Worm (Caenorhabditis elegans) whole organism, late embryonic: Measurements from ENCODE around the gene F44E2.4.

Experiments used
- C08G9.2 ChIP-seq: sonication (generic microtip); optimal IDR thresholded peaks from 2 replicates; lab custom pipeline; 2016; ENCODE audit warnings: mild to moderate bottlenecking, missing genetic modification characterization, moderate library complexity, missing compliant biosample characterization
- K02D7.2 ChIP-seq: sonication (generic microtip); optimal IDR thresholded peaks from 2 replicates; lab custom pipeline; 2017; ENCODE audit warnings: mild to moderate bottlenecking, missing genetic modification characterization, missing compliant biosample characterization
- K09A11.1 ChIP-seq: sonication (generic microtip); optimal IDR thresholded peaks from 2 replicates; lab custom pipeline; 2017; ENCODE audit warnings: antibody characterized with exemption, mild to moderate bottlenecking, missing genetic modification characterization, missing compliant biosample characterization; ENCODE audit not compliant: insufficient read depth
- T23F11.4 ChIP-seq: fragments of 200-800 bp; sonication (Bioruptor generic); optimal IDR thresholded peaks from 2 replicates; lab custom pipeline; 2018; ENCODE audit warnings: mild to moderate bottlenecking, missing genetic modification characterization, missing compliant biosample characterization
- ahr-1 ChIP-seq: sonication (generic microtip); optimal IDR thresholded peaks from 2 replicates; lab custom pipeline; 2016; ENCODE audit warnings: missing genetic modification characterization, missing compliant biosample characterization
- ama-1 ChIP-seq: fragments of 150-350 bp; optimal IDR thresholded peaks from 2 replicates; lab custom pipeline; 2014
- ceh-14 ChIP-seq: sonication (generic microtip); optimal IDR thresholded peaks from 2 replicates; lab custom pipeline; 2016; ENCODE audit warnings: missing genotype, missing genetic modification characterization, missing compliant biosample characterization
- ceh-2 ChIP-seq: sonication (generic microtip); optimal IDR thresholded peaks from 2 replicates; lab custom pipeline; 2016; ENCODE audit warnings: missing genotype, missing genetic modification characterization, missing compliant biosample characterization
- ceh-24 ChIP-seq: sonication (generic microtip); optimal IDR thresholded peaks from 2 replicates; lab custom pipeline; 2016; ENCODE audit warnings: mild to moderate bottlenecking, missing genetic modification characterization, missing compliant biosample characterization
- ceh-31 ChIP-seq: sonication (generic microtip); optimal IDR thresholded peaks from 2 replicates; lab custom pipeline; 2016; ENCODE audit warnings: missing genetic modification characterization, missing compliant biosample characterization
- ceh-34 ChIP-seq: sonication (generic microtip); optimal IDR thresholded peaks from 2 replicates; lab custom pipeline; 2016; ENCODE audit warnings: mild to moderate bottlenecking, missing genetic modification characterization, missing compliant biosample characterization
- ceh-45 ChIP-seq: fragments of 200-800 bp; sonication (Bioruptor generic); IDR thresholded peaks from 2 replicates; pipeline ENCODE4 v1.3.6; 2022; ENCODE audit warnings: missing genetic modification reagents, missing genetic modification characterization, missing compliant biosample characterization
- ceh-6 ChIP-seq: fragments of 200-800 bp; sonication (Bioruptor generic); optimal IDR thresholded peaks from 2 replicates; lab custom pipeline; 2018; ENCODE audit warnings: mild to moderate bottlenecking, missing genetic modification characterization, missing compliant biosample characterization
- ceh-9 ChIP-seq: sonication (generic microtip); optimal IDR thresholded peaks from 2 replicates; lab custom pipeline; 2016; ENCODE audit warnings: mild to moderate bottlenecking, missing genetic modification characterization, inconsistent platforms, missing compliant biosample characterization
- che-1 ChIP-seq: sonication (generic microtip); optimal IDR thresholded peaks from 2 replicates; lab custom pipeline; 2016; ENCODE audit warnings: mild to moderate bottlenecking, missing genetic modification characterization, missing compliant biosample characterization
- dmd-4 ChIP-seq: sonication (generic microtip); optimal IDR thresholded peaks from 2 replicates; lab custom pipeline; 2016; ENCODE audit warnings: borderline replicate concordance, missing genetic modification characterization, missing compliant biosample characterization
- elt-2 ChIP-seq: sonication (generic microtip); optimal IDR thresholded peaks from 2 replicates; lab custom pipeline; 2016; ENCODE audit warnings: missing genetic modification reagents, missing genetic modification characterization, missing compliant biosample characterization
- elt-4 ChIP-seq: sonication (generic microtip); optimal IDR thresholded peaks from 2 replicates; lab custom pipeline; 2016; ENCODE audit warnings: missing genetic modification characterization, missing compliant biosample characterization
- ets-4 ChIP-seq: sonication (generic microtip); optimal IDR thresholded peaks from 2 replicates; lab custom pipeline; 2016; ENCODE audit warnings: missing genetic modification characterization, missing compliant biosample characterization
- eyg-1 ChIP-seq: sonication (generic microtip); optimal IDR thresholded peaks from 2 replicates; lab custom pipeline; 2016; ENCODE audit warnings: missing genotype, missing genetic modification characterization, missing compliant biosample characterization
- fax-1 ChIP-seq: sonication (generic microtip); optimal IDR thresholded peaks from 2 replicates; lab custom pipeline; 2016; ENCODE audit warnings: missing genotype, missing genetic modification characterization, missing compliant biosample characterization
- fkh-6 ChIP-seq: sonication (generic microtip); optimal IDR thresholded peaks from 2 replicates; lab custom pipeline; 2016; ENCODE audit warnings: missing genetic modification characterization, missing compliant biosample characterization
- hlh-13 ChIP-seq: fragments of 200-800 bp; sonication (Bioruptor generic); optimal IDR thresholded peaks from 2 replicates; lab custom pipeline; 2018; ENCODE audit warnings: mild to moderate bottlenecking, missing genetic modification characterization, missing compliant biosample characterization
- hlh-15 ChIP-seq: sonication (generic microtip); optimal IDR thresholded peaks from 2 replicates; lab custom pipeline; 2016; ENCODE audit warnings: missing genetic modification characterization, missing compliant biosample characterization
- hlh-30 ChIP-seq: sonication (generic microtip); optimal IDR thresholded peaks from 2 replicates; lab custom pipeline; 2017; ENCODE audit warnings: antibody characterized with exemption, missing genetic modification characterization, missing compliant biosample characterization; ENCODE audit not compliant: insufficient read depth
- hlh-6 ChIP-seq: sonication (generic microtip); optimal IDR thresholded peaks from 2 replicates; lab custom pipeline; 2016; ENCODE audit warnings: missing genotype, missing genetic modification characterization, missing compliant biosample characterization
- hlh-8 ChIP-seq: sonication (generic microtip); optimal IDR thresholded peaks from 2 replicates; lab custom pipeline; 2016; ENCODE audit warnings: missing genotype, missing genetic modification characterization, missing compliant biosample characterization
- lim-6 ChIP-seq: sonication (generic microtip); optimal IDR thresholded peaks from 2 replicates; lab custom pipeline; 2016; ENCODE audit warnings: missing genetic modification characterization, missing compliant biosample characterization
- lin-11 ChIP-seq: fragments of 200-800 bp; sonication (Bioruptor generic); optimal IDR thresholded peaks from 2 replicates; lab custom pipeline; 2018; ENCODE audit warnings: mild to moderate bottlenecking, missing genetic modification characterization, missing compliant biosample characterization
- madf-2 ChIP-seq: sonication (generic microtip); optimal IDR thresholded peaks from 2 replicates; lab custom pipeline; 2017; ENCODE audit warnings: missing genetic modification characterization, missing compliant biosample characterization
- nfya-1 ChIP-seq: sonication (generic microtip); optimal IDR thresholded peaks from 2 replicates; lab custom pipeline; 2017; ENCODE audit warnings: missing genetic modification characterization, mild to moderate bottlenecking, missing compliant biosample characterization, antibody characterized with exemption, moderate library complexity
- nhr-232 ChIP-seq: sonication (generic microtip); optimal IDR thresholded peaks from 2 replicates; lab custom pipeline; 2016; ENCODE audit warnings: missing genetic modification characterization, missing compliant biosample characterization
- npax-4 ChIP-seq: sonication (generic microtip); optimal IDR thresholded peaks from 2 replicates; lab custom pipeline; 2016; ENCODE audit warnings: missing genetic modification characterization, missing compliant biosample characterization
- pag-3 ChIP-seq: sonication (generic microtip); optimal IDR thresholded peaks from 2 replicates; lab custom pipeline; 2016; ENCODE audit warnings: missing compliant biosample characterization, missing genetic modification characterization, borderline replicate concordance
- pat-9 ChIP-seq: fragments of 200-800 bp; sonication (Bioruptor generic); optimal IDR thresholded peaks from 2 replicates; lab custom pipeline; 2018; ENCODE audit warnings: mild to moderate bottlenecking, missing genetic modification characterization, moderate library complexity, missing compliant biosample characterization
- pha-2 ChIP-seq: sonication (generic microtip); optimal IDR thresholded peaks from 2 replicates; lab custom pipeline; 2017; ENCODE audit warnings: mild to moderate bottlenecking, missing genetic modification characterization, missing compliant biosample characterization
- ref-2 ChIP-seq: sonication (generic microtip); optimal IDR thresholded peaks from 2 replicates; lab custom pipeline; 2016; ENCODE audit warnings: missing genetic modification characterization, missing compliant biosample characterization
- sox-2 ChIP-seq: fragments of 200-800 bp; sonication (Bioruptor generic); IDR thresholded peaks from 2 replicates; pipeline ENCODE4 v1.3.6; 2022; ENCODE audit warnings: missing genetic modification reagents, missing genetic modification characterization, missing compliant biosample characterization
- sox-4 ChIP-seq: sonication (generic microtip); optimal IDR thresholded peaks from 2 replicates; lab custom pipeline; 2017; ENCODE audit warnings: mild to moderate bottlenecking, missing genetic modification characterization, inconsistent platforms, missing compliant biosample characterization
- tbx-2 ChIP-seq: sonication (generic microtip); optimal IDR thresholded peaks from 2 replicates; lab custom pipeline; 2016; ENCODE audit warnings: missing genetic modification characterization, missing compliant biosample characterization
- tbx-7 ChIP-seq: sonication (generic microtip); optimal IDR thresholded peaks from 2 replicates; lab custom pipeline; 2016; ENCODE audit warnings: missing genotype, missing genetic modification characterization, missing compliant biosample characterization
- ttx-3 ChIP-seq: sonication (generic microtip); optimal IDR thresholded peaks from 2 replicates; lab custom pipeline; 2016; ENCODE audit warnings: missing genetic modification reagents, missing genetic modification characterization, missing compliant biosample characterization
- unc-3 ChIP-seq, 2 experiments: fragments of 200-800 bp in 1 of 2; sonication (Bioruptor generic) in 1 of 2; sonication (generic microtip) in 1 of 2; conservative IDR thresholded peaks in 1 of 2; optimal IDR thresholded peaks in 1 of 2; 2 replicates each; pipeline versions ENCODE4 v1.3.6 to Lab custom; 2016 to 2022; ENCODE audit warnings: missing compliant biosample characterization in 2 of 2, missing genetic modification characterization in 2 of 2, missing genetic modification reagents in 1 of 2
- unc-42 ChIP-seq: sonication (generic microtip); optimal IDR thresholded peaks from 2 replicates; lab custom pipeline; 2016; ENCODE audit warnings: missing genotype, missing genetic modification characterization, missing compliant biosample characterization
- unc-55 ChIP-seq: sonication (generic microtip); optimal IDR thresholded peaks from 2 replicates; lab custom pipeline; 2017; ENCODE audit warnings: missing biosample characterization, missing genetic modification reagents, missing genetic modification characterization
- unc-86 ChIP-seq: sonication (generic microtip); optimal IDR thresholded peaks from 2 replicates; lab custom pipeline; 2016; ENCODE audit warnings: missing genetic modification characterization, missing compliant biosample characterization
- zip-5 ChIP-seq: sonication (generic microtip); optimal IDR thresholded peaks from 2 replicates; lab custom pipeline; 2016; ENCODE audit warnings: missing genetic modification characterization, missing compliant biosample characterization
- ztf-16 ChIP-seq: sonication (generic microtip); optimal IDR thresholded peaks from 2 replicates; lab custom pipeline; 2017; ENCODE audit warnings: missing genetic modification characterization, missing compliant biosample characterization

The F44E2.4 gene

DNA sequence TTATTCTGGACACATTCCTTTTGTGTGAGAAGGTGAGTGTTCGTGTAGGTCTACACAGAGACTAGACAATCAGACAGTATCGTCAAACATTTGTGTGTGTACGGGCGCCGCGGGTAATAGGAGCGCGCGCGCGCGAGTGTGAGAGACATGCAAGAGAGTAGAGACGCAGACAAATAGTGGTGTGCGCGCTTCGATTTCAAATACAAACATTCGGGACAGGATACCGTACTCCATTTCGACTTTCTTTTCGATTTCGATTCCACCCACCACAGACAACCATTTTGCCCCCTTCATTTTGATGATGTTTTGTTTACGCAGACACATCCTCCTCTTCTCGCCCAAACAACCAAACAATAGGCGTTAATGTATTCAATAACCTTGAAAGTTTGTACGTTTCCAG lies 43.4 kb downstream of the F44E2.4 start (continued):
- TF ChIP-seq sox-2 (GFP tag; lab: Robert Waterston, UW) (no peak), unc-42 (tag; lab: Kevin White, UChicago) (no peak), dmd-4 (tag; lab: Kevin White, UChicago) (no peak), sox-4 (tag; lab: Kevin White, UChicago) (no peak), unc-86 (tag; lab: Kevin White, UChicago) (no peak), K02D7.2 (tag; lab: Kevin White, UChicago) (no peak), tbx-7 (tag; lab: Kevin White, UChicago) (no peak), ceh-9 (tag; lab: Kevin White, UChicago) (no peak), hlh-8 (no peak), ttx-3 (tag; lab: Kevin White, UChicago) (no peak), lin-11 (no peak), T23F11.4 (GFP tag; lab: Kevin White, UChicago) (no peak), ceh-34 (tag; lab: Kevin White, UChicago) (peak; percentile 82), fkh-6 (tag; lab: Kevin White, UChicago) (no peak), ceh-31 (tag; lab: Kevin White, UChicago) (peak; percentile 76), C08G9.2 (no peak), pag-3 (no peak), che-1 (tag; lab: Kevin White, UChicago) (no peak), tbx-2 (tag; lab: Kevin White, UChicago) (peak; percentile 51), unc-3 (GFP tag; conservative IDR thresholded peaks at IDR 0.05; lab: Robert Waterston, UW) (no peak), unc-3 (tag; optimal IDR thresholded peaks at IDR 0.05; lab: Kevin White, UChicago) (no peak), eyg-1 (no peak), pha-2 (tag; lab: Kevin White, UChicago) (peak; percentile 26), ceh-45 (GFP tag; lab: Robert Waterston, UW) (no peak), ceh-6 (GFP tag; lab: Kevin White, UChicago) (no peak), ceh-24 (tag; lab: Kevin White, UChicago) (no peak), hlh-15 (no peak), hlh-6 (tag; lab: Kevin White, UChicago) (no peak), pat-9 (tag; lab: Kevin White, UChicago) (no peak), nhr-232 (tag; lab: Kevin White, UChicago) (no peak), ama-1 (lab: Kevin White, UChicago) (peak; percentile 5), elt-2 (tag; lab: Kevin White, UChicago) (no peak), unc-55 (GFP tag; lab: Kevin White, UChicago) (peak; percentile 41), madf-2 (no peak), hlh-30 (tag; lab: Kevin White, UChicago) (peak; percentile 3), zip-5 (no peak), npax-4 (tag; lab: Kevin White, UChicago) (no peak), ceh-14 (tag; lab: Kevin White, UChicago) (no peak), ztf-16 (peak; percentile 25), ref-2 (tag; lab: Kevin White, UChicago) (peak; percentile 77), elt-4 (tag; lab: Kevin White, UChicago) (no peak), lim-6 (tag; lab: Kevin White, UChicago) (no peak), hlh-13 (GFP tag; lab: Kevin White, UChicago) (no peak), ahr-1 (no peak)

DNA sequence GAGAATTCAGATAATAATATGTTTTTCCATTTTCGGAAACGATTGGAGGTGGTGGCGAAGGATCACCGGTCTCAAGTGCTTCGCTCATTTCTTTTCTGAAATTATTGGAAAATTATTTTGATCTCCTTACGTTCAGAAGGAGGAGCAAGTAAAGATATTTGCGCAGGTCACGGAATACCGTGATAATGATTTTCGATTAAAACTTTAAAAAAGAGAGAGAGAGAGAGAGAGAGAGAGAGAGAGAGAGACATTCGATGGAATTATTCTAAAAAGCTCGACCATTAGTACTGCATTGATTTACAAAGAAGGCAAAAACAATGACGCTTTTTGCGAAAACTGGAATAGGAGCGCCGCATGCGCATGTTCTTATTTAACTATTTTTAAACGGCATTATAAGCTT lies 46.0 kb downstream of the F44E2.4 start, which contains the start of gene ztf-1:
Gene ztf-1 (minus strand): TSS at position 101 of the 400 bp plus-strand sequence.
- TF ChIP-seq lin-11 (no peak), T23F11.4 (GFP tag; lab: Kevin White, UChicago) (no peak), sox-4 (tag; lab: Kevin White, UChicago) (no peak), ceh-14 (tag; lab: Kevin White, UChicago) (no peak), ets-4 (tag; lab: Kevin White, UChicago) (no peak), ceh-24 (tag; lab: Kevin White, UChicago) (no peak), nfya-1 (tag; lab: Kevin White, UChicago) (no peak), hlh-8 (no peak), ceh-2 (tag; lab: Kevin White, UChicago) (no peak), pag-3 (no peak), dmd-4 (tag; lab: Kevin White, UChicago) (no peak), pha-2 (tag; lab: Kevin White, UChicago) (no peak), npax-4 (tag; lab: Kevin White, UChicago) (no peak), K09A11.1 (tag; lab: Kevin White, UChicago) (no peak), hlh-30 (tag; lab: Kevin White, UChicago) (no peak), unc-55 (GFP tag; lab: Kevin White, UChicago) (no peak), fax-1 (tag; lab: Kevin White, UChicago) (no peak), ceh-34 (tag; lab: Kevin White, UChicago) (no peak)
